Worm (Caenorhabditis elegans): Measurements from ENCODE around the gene lin-32.

Gene lin-32

DNA sequence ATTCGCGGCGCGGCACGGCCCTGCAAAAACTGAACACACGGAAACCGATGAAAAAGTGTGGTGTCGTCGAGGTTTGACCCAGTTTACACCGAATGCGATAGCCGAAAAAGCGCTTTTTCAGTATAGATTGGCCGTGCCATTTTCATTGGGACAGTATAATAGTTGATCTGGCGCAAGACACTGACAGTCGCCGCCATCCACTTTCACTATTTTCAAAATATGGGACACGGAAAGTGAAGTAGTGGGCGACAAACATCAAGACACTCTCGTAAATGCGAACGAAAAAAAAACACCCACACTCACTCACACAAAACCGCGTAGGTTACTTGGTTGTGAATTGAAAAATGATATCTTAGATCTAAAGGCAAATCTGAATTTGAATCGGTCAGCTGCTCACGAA, 10.9 kb downstream of the lin-32 start:
- TF ChIP-seq spr-1 (tag; optimal IDR thresholded peaks at IDR 0.05) (no peak), hlh-11 (tag; optimal IDR thresholded peaks at IDR 0.05) (peak; percentile 41), lin-1 (GFP tag; IDR thresholded peaks at IDR 0.05) (no peak), Y105C5A.15 (GFP tag; IDR thresholded peaks at IDR 0.05) (no peak), mdl-1 (tag; optimal IDR thresholded peaks at IDR 0.05) (peak in 1 of 2 experiments; percentile 34), aha-1 (tag) (no peak), zip-11 (GFP tag; IDR thresholded peaks at IDR 0.05) (no peak), sdz-12 (GFP tag; optimal IDR thresholded peaks at IDR 0.05) (no peak), nhr-10 (tag; optimal IDR thresholded peaks at IDR 0.05) (no peak), ZK337.2 (GFP tag; IDR thresholded peaks at IDR 0.05) (no peak), pqm-1 (tag; optimal IDR thresholded peaks at IDR 0.05) (no peak), nhr-25 (tag; optimal IDR thresholded peaks at IDR 0.05; ENCODE audit: borderline replicate concordance, insufficient read depth) (no peak), hlh-30 (tag; optimal IDR thresholded peaks at IDR 0.05; ENCODE audit: insufficient read depth) (peak; percentile 6), duxl-1 (tag; optimal IDR thresholded peaks at IDR 0.05; ENCODE audit: poor library complexity) (peak; percentile 68), egl-43 (GFP tag; IDR thresholded peaks at IDR 0.05) (no peak), nhr-28 (tag; optimal IDR thresholded peaks at IDR 0.05) (peak; percentile 40), nhr-6 (tag; optimal IDR thresholded peaks at IDR 0.05) (no peak), ces-1 (GFP tag; optimal IDR thresholded peaks at IDR 0.05) (no peak), mxl-3 (GFP tag; optimal IDR thresholded peaks at IDR 0.05) (peak; percentile 14), skn-1 (tag; optimal IDR thresholded peaks at IDR 0.05) (no peak), nhr-102 (tag; optimal IDR thresholded peaks at IDR 0.05) (no peak)

DNA sequence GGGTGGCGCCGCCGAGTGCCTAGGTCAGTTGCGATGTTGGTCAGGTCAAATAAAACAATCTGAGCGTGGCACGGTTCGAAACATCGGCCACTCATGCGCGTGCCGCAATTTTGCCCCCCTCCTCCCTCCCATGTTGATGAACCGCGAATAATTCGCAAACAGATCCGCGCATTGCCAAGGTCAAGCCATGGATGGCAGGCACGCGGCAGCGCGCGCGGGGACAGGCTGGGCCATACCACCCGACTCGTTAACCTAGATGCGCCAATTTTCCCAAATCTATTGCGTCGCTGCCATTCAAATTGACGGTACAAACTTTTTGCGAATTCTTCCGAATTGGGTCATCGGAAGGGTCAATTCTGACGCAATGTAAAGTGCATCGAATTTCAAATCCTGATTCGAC, 13.3 kb downstream of the lin-32 start:
- TF ChIP-seq set-16 (GFP tag; IDR thresholded peaks at IDR 0.05) (peak; percentile 84), T26A8.4 (GFP tag; IDR thresholded peaks at IDR 0.05) (no peak; the same call in 1 of the 2 replicates), tag-97 (GFP tag; IDR thresholded peaks at IDR 0.05) (no peak), daf-19 (GFP tag; conservative IDR thresholded peaks at IDR 0.05) (no peak), nhr-237 (tag; optimal IDR thresholded peaks at IDR 0.05) (no peak), vab-7 (GFP tag; IDR thresholded peaks at IDR 0.05) (0 out of 2 replicates have a peak, but pooled peaks have one; percentile 6), nhr-48 (tag; optimal IDR thresholded peaks at IDR 0.05) (no peak), cey-2 (tag; optimal IDR thresholded peaks at IDR 0.05; ENCODE audit: borderline replicate concordance, insufficient read depth) (no peak), nhr-76 (tag; optimal IDR thresholded peaks at IDR 0.05) (no peak), lin-15B (tag; optimal IDR thresholded peaks at IDR 0.05) (no peak), attf-4 (tag; optimal IDR thresholded peaks at IDR 0.05) (no peak), Y5F2A.4 (GFP tag; optimal IDR thresholded peaks at IDR 0.05) (no peak), php-3 (GFP tag; IDR thresholded peaks at IDR 0.05) (0 out of 2 replicates have a peak, but pooled peaks have one; percentile 21), ceh-32 (tag; optimal IDR thresholded peaks at IDR 0.05; ENCODE audit: poor library complexity) (no peak), mxl-2 (GFP tag; conservative IDR thresholded peaks at IDR 0.05) (0 out of 2 replicates have a peak, but pooled peaks have one; percentile 52), aha-1 (tag) (peak; percentile 57), lin-1 (GFP tag; IDR thresholded peaks at IDR 0.05) (no peak), saeg-2 (GFP tag; IDR thresholded peaks at IDR 0.05) (no peak), R02D3.7 (tag; optimal IDR thresholded peaks at IDR 0.05) (no peak), mxl-3 (GFP tag; optimal IDR thresholded peaks at IDR 0.05) (peak; percentile 69), F26F4.8 (GFP tag; conservative IDR thresholded peaks at IDR 0.05) (peak; percentile 52; the same call in 1 of the 2 replicates), ceh-28 (tag; optimal IDR thresholded peaks at IDR 0.05) (no peak), mes-2 (tag; optimal IDR thresholded peaks at IDR 0.05; ENCODE audit: poor library complexity, severe bottlenecking) (peak; percentile 6), pqm-1 (tag; optimal IDR thresholded peaks at IDR 0.05) (no peak), daf-12 (tag; optimal IDR thresholded peaks at IDR 0.05) (no peak), mdl-1 (tag; optimal IDR thresholded peaks at IDR 0.05) (peak in 1 of 2 experiments; percentile 18), sdz-12 (GFP tag; optimal IDR thresholded peaks at IDR 0.05) (no peak), arid-1 (GFP tag; conservative IDR thresholded peaks at IDR 0.05) (no peak), lir-3 (tag; optimal IDR thresholded peaks at IDR 0.05) (no peak), ZK546.5 (tag; optimal IDR thresholded peaks at IDR 0.05) (no peak), lin-29 (GFP tag; IDR thresholded peaks at IDR 0.05) (peak; percentile 24; the same call in 1 of the 2 replicates), ztf-7 (tag; optimal IDR thresholded peaks at IDR 0.05) (no peak), rbr-2 (tag; optimal IDR thresholded peaks at IDR 0.05) (no peak), skn-1 (tag; optimal IDR thresholded peaks at IDR 0.05) (no peak), hlh-30 (tag; optimal IDR thresholded peaks at IDR 0.05; ENCODE audit: insufficient read depth) (peak; percentile 19), dmd-8 (GFP tag; IDR thresholded peaks at IDR 0.05) (no peak), hlh-11 (tag; optimal IDR thresholded peaks at IDR 0.05) (peak; percentile 21)
